Fruit fly (Drosophila melanogaster): ENCODE data around the gene Pvf1.
A peak's percentile ranks its signal among the peaks of the same experiment; 100 is the strongest.

Pvf1 gene

dm6 chrX:18832371-18832852 lies at the start of gene Pvf1:
Gene Pvf1 (plus strand): TSS chrX:18832682.
- TF ChIP-seq Crg-1 (GFP tag; optimal IDR thresholded peaks at IDR 0.05) (no peak), CG12768 (GFP tag; optimal IDR thresholded peaks at IDR 0.05) (peak; percentile 5), toe (GFP tag; optimal IDR thresholded peaks at IDR 0.05) (no peak), CG7045 (GFP tag; optimal IDR thresholded peaks at IDR 0.05) (no peak), CG7101 (tag; optimal IDR thresholded peaks at IDR 0.05) (peak; percentile 47), cnc (optimal IDR thresholded peaks at IDR 0.05) (no peak), bab1 (GFP tag; optimal IDR thresholded peaks at IDR 0.05) (peak; percentile 47), cic (GFP tag; optimal IDR thresholded peaks at IDR 0.05) (no peak), Hr96 (GFP tag; optimal IDR thresholded peaks at IDR 0.05) (no peak), CG14711 (tag; optimal IDR thresholded peaks at IDR 0.05) (no peak), Mnt (GFP tag; optimal IDR thresholded peaks at IDR 0.05) (peak; percentile 23), CG1620 (GFP tag; optimal IDR thresholded peaks at IDR 0.05) (no peak), tj (GFP tag; optimal IDR thresholded peaks at IDR 0.05) (peak; percentile 18), CG5204 (GFP tag; optimal IDR thresholded peaks at IDR 0.05) (no peak), Clk (GFP tag; optimal IDR thresholded peaks at IDR 0.05) (no peak), ovo (GFP tag; optimal IDR thresholded peaks at IDR 0.05) (peak; percentile 63), pad (GFP tag; optimal IDR thresholded peaks at IDR 0.05) (peak; percentile 54), CG33017 (tag; optimal IDR thresholded peaks at IDR 0.05) (no peak), CG11617 (GFP tag; optimal IDR thresholded peaks at IDR 0.05) (no peak), kay (GFP tag; ENCODE audit: borderline replicate concordance) (no peak)

dm6 chrX:18783417-18784123 lies 48.9 kb upstream of the Pvf1 start, which contains the start of gene CG18259:
Gene CG18259 (minus strand): TSS chrX:18783494.
- no peak for TF ChIP-seq CG7045 (GFP tag; optimal IDR thresholded peaks at IDR 0.05)
- TF ChIP-seq toe (GFP tag; optimal IDR thresholded peaks at IDR 0.05): peak; percentile 44
- peak; percentile 11 for TF ChIP-seq CG11617 (GFP tag; optimal IDR thresholded peaks at IDR 0.05)
- TF ChIP-seq Hr96 (GFP tag; optimal IDR thresholded peaks at IDR 0.05): peak; percentile 30
- no peak for TF ChIP-seq kay (GFP tag; ENCODE audit: borderline replicate concordance)
- TF ChIP-seq CG5204 (GFP tag; optimal IDR thresholded peaks at IDR 0.05): peak; percentile 1
- TF ChIP-seq pad (GFP tag; optimal IDR thresholded peaks at IDR 0.05): no peak
- TF ChIP-seq Mnt (GFP tag; optimal IDR thresholded peaks at IDR 0.05): no peak
- TF ChIP-seq cnc (optimal IDR thresholded peaks at IDR 0.05): no peak
- TF ChIP-seq Clk (GFP tag; optimal IDR thresholded peaks at IDR 0.05): no peak
- peak; percentile 10 for TF ChIP-seq CG1620 (GFP tag; optimal IDR thresholded peaks at IDR 0.05)
- TF ChIP-seq cic (GFP tag; optimal IDR thresholded peaks at IDR 0.05): no peak
- no peak for TF ChIP-seq CG12768 (GFP tag; optimal IDR thresholded peaks at IDR 0.05)
- peak; percentile 19 for TF ChIP-seq tj (GFP tag; optimal IDR thresholded peaks at IDR 0.05)

dm6 chrX:18788143-18788745 lies 44.2 kb upstream of the Pvf1 start, which contains the start of the genes CG6961 and S6KL:
Gene CG6961 (minus strand): TSS chrX:18788210.
Gene S6KL (plus strand): TSS chrX:18788464.
- no peak for TF ChIP-seq CG12768 (GFP tag; optimal IDR thresholded peaks at IDR 0.05)
- no peak for TF ChIP-seq CG1620 (GFP tag; optimal IDR thresholded peaks at IDR 0.05)
- TF ChIP-seq CG11617 (GFP tag; optimal IDR thresholded peaks at IDR 0.05): no peak
- TF ChIP-seq bab1 (GFP tag; optimal IDR thresholded peaks at IDR 0.05): peak; percentile 22
- TF ChIP-seq tj (GFP tag; optimal IDR thresholded peaks at IDR 0.05): peak; percentile 5
- no peak for TF ChIP-seq CG33017 (tag; optimal IDR thresholded peaks at IDR 0.05)
- no peak for TF ChIP-seq cnc (optimal IDR thresholded peaks at IDR 0.05)
- TF ChIP-seq toe (GFP tag; optimal IDR thresholded peaks at IDR 0.05): peak; percentile 2
- no peak for TF ChIP-seq Hr96 (GFP tag; optimal IDR thresholded peaks at IDR 0.05)
- no peak for TF ChIP-seq CG7045 (GFP tag; optimal IDR thresholded peaks at IDR 0.05)
- peak; percentile 18 for TF ChIP-seq CG5204 (GFP tag; optimal IDR thresholded peaks at IDR 0.05)
- no peak for TF ChIP-seq ovo (GFP tag; optimal IDR thresholded peaks at IDR 0.05)
- no peak for TF ChIP-seq Mnt (GFP tag; optimal IDR thresholded peaks at IDR 0.05)
- TF ChIP-seq kay (GFP tag; ENCODE audit: borderline replicate concordance): no peak

- TF ChIP-seq CG7101 (tag; optimal IDR thresholded peaks at IDR 0.05) (peak; percentile 5), pad (GFP tag; optimal IDR thresholded peaks at IDR 0.05) (no peak), CG1620 (GFP tag; optimal IDR thresholded peaks at IDR 0.05) (no peak), CG14711 (tag; optimal IDR thresholded peaks at IDR 0.05) (no peak), Hr96 (GFP tag; optimal IDR thresholded peaks at IDR 0.05) (peak; percentile 40), tj (GFP tag; optimal IDR thresholded peaks at IDR 0.05) (peak; percentile 60), toe (GFP tag; optimal IDR thresholded peaks at IDR 0.05) (peak; percentile 0), cic (GFP tag; optimal IDR thresholded peaks at IDR 0.05) (no peak), CG7045 (GFP tag; optimal IDR thresholded peaks at IDR 0.05) (peak; percentile 2), bab1 (GFP tag; optimal IDR thresholded peaks at IDR 0.05) (peak; percentile 76), Crg-1 (GFP tag; optimal IDR thresholded peaks at IDR 0.05) (no peak), CG11617 (GFP tag; optimal IDR thresholded peaks at IDR 0.05) (peak; percentile 70), CG33017 (tag; optimal IDR thresholded peaks at IDR 0.05) (no peak), cnc (optimal IDR thresholded peaks at IDR 0.05) (no peak), CG5204 (GFP tag; optimal IDR thresholded peaks at IDR 0.05) (peak; percentile 51), ovo (GFP tag; optimal IDR thresholded peaks at IDR 0.05) (no peak), Clk (GFP tag; optimal IDR thresholded peaks at IDR 0.05) (no peak), Mnt (GFP tag; optimal IDR thresholded peaks at IDR 0.05) (peak; percentile 80), kay (GFP tag; ENCODE audit: borderline replicate concordance) (no peak), CG12768 (GFP tag; optimal IDR thresholded peaks at IDR 0.05) (no peak)
These were observed 42.9 kb upstream of the Pvf1 start for dm6 chrX:18789353-18790210.
